Fruit fly (Drosophila melanogaster) whole organism, wandering third instar larva: ENCODE measurements around the gene CG11403.

Source experiments
- Abd-B ChIP-seq: fragments of >200 bp; optimal IDR thresholded peaks from 2 replicates; lab custom pipeline; 2017; ENCODE audit warnings: missing biosample characterization, missing genetic modification characterization
- CG32264 ChIP-seq: fragments of 200-800 bp; sonication (Bioruptor generic); optimal IDR thresholded peaks from 2 replicates; lab custom pipeline; 2016; ENCODE audit warnings: missing biosample characterization, missing genetic modification characterization
- CG9705 ChIP-seq: fragments of 200-800 bp; sonication (Bioruptor generic); optimal IDR thresholded peaks from 2 replicates; lab custom pipeline; 2018; ENCODE audit warnings: missing biosample characterization, mild to moderate bottlenecking, missing genetic modification characterization
- CrebA ChIP-seq: fragments of 200-800 bp; sonication (Bioruptor generic); optimal IDR thresholded peaks from 2 replicates; lab custom pipeline; 2016; ENCODE audit warnings: missing biosample characterization, mild to moderate bottlenecking, missing genetic modification characterization, borderline replicate concordance
- Dfd ChIP-seq: fragments of >200 bp; optimal IDR thresholded peaks from 2 replicates; lab custom pipeline; 2017; ENCODE audit warnings: missing biosample characterization, missing genetic modification characterization
- Dif ChIP-seq: fragments of 200-275, 200-300 bp; sonication (Bioruptor generic); optimal IDR thresholded peaks from 2 replicates; lab custom pipeline; 2018; ENCODE audit warnings: missing biosample characterization, missing genetic modification characterization; ENCODE audit not compliant: partially characterized antibody
- GATAd ChIP-seq: sonication (Bioruptor generic); optimal IDR thresholded peaks from 2 replicates; lab custom pipeline; 2016; ENCODE audit warnings: missing biosample characterization, missing genetic modification characterization
- HLH106 ChIP-seq: fragments of 200-800 bp; optimal IDR thresholded peaks from 3 replicates; lab custom pipeline; 2019; ENCODE audit warnings: missing biosample characterization, mild to moderate bottlenecking, missing genetic modification characterization, moderate library complexity
- Hnf4 ChIP-seq: fragments of 200-800 bp; sonication (Bioruptor generic); optimal IDR thresholded peaks from 2 replicates; lab custom pipeline; 2016; ENCODE audit warnings: missing biosample characterization, mild to moderate bottlenecking, missing genetic modification characterization
- Hr78 ChIP-seq: fragments of >200 bp; optimal IDR thresholded peaks from 2 replicates; lab custom pipeline; 2017; ENCODE audit warnings: missing biosample characterization, missing genetic modification characterization
- Hr83 ChIP-seq: fragments of 200-300 bp; sonication (Bioruptor generic); optimal IDR thresholded peaks from 2 replicates; lab custom pipeline; 2016; ENCODE audit warnings: missing biosample characterization, mild to moderate bottlenecking, missing genetic modification characterization, moderate library complexity; ENCODE audit not compliant: poor library complexity, severe bottlenecking
- Jra ChIP-seq: sonication (Bioruptor generic); optimal IDR thresholded peaks from 2 replicates; lab custom pipeline; 2016; ENCODE audit warnings: missing biosample characterization, missing genetic modification characterization
- Mio ChIP-seq: sonication (Bioruptor generic); optimal IDR thresholded peaks from 2 replicates; lab custom pipeline; 2016; ENCODE audit warnings: missing biosample characterization, missing genetic modification characterization
- Myc ChIP-seq: fragments of >200 bp; optimal IDR thresholded peaks from 2 replicates; lab custom pipeline; 2017
- N ChIP-seq: fragments of >200 bp; optimal IDR thresholded peaks from 2 replicates; lab custom pipeline; 2018; ENCODE audit warnings: missing biosample characterization, missing external identifiers, missing genetic modification characterization
- OdsH ChIP-seq: fragments of 200-800 bp; sonication (Bioruptor generic); optimal IDR thresholded peaks from 2 replicates; lab custom pipeline; 2016; ENCODE audit warnings: missing biosample characterization, mild to moderate bottlenecking, missing genetic modification characterization
- Rel ChIP-seq, 2 experiments: fragments of 200-800 bp; sonication (Bioruptor generic) in 1 of 2; optimal IDR thresholded peaks; 2 replicates in 1 of 2; 3 replicates in 1 of 2; lab custom pipeline; 2016 to 2019; ENCODE audit warnings: mild to moderate bottlenecking in 2 of 2, missing biosample characterization in 2 of 2, missing genetic modification characterization in 2 of 2, moderate library complexity in 1 of 2
- Sp1 ChIP-seq: fragments of 200-800 bp; sonication (Bioruptor generic); optimal IDR thresholded peaks from 3 replicates; lab custom pipeline; 2019; ENCODE audit warnings: missing biosample characterization, mild to moderate bottlenecking, missing genetic modification characterization, moderate library complexity
- Vsx2 ChIP-seq: fragments of 200-300, 225-300 bp; sonication (Bioruptor generic); optimal IDR thresholded peaks from 2 replicates; lab custom pipeline; 2018; ENCODE audit warnings: missing biosample characterization, missing genetic modification characterization; ENCODE audit not compliant: partially characterized antibody
- br ChIP-seq: fragments of 200-800 bp; sonication (Bioruptor generic); optimal IDR thresholded peaks from 2 replicates; lab custom pipeline; 2016; ENCODE audit warnings: missing biosample characterization, missing genetic modification characterization
- brk ChIP-seq: fragments of 200-800 bp; sonication (Bioruptor generic); optimal IDR thresholded peaks from 2 replicates; lab custom pipeline; 2016; ENCODE audit warnings: missing biosample characterization, mild to moderate bottlenecking, missing genetic modification characterization
- dl ChIP-seq, 2 experiments: fragments of 175-275, 200-275 bp in 1 of 2; fragments of 200-275 bp in 1 of 2; sonication (Bioruptor generic); optimal IDR thresholded peaks; lab custom pipeline; 2018; ENCODE audit warnings: mild to moderate bottlenecking in 2 of 2, missing biosample characterization in 2 of 2, missing genetic modification characterization in 2 of 2, moderate library complexity in 2 of 2; ENCODE audit not compliant: partially characterized antibody in 2 of 2, insufficient read depth in 1 of 2
- dmrt93B ChIP-seq: fragments of 200-800 bp; sonication (Bioruptor generic); optimal IDR thresholded peaks from 2 replicates; lab custom pipeline; 2018; ENCODE audit warnings: missing biosample characterization, mild to moderate bottlenecking, missing genetic modification characterization
- ey ChIP-seq: fragments of 200-800 bp; sonication (Bioruptor generic); optimal IDR thresholded peaks from 2 replicates; lab custom pipeline; 2016; ENCODE audit warnings: missing biosample characterization, missing genetic modification characterization
- foxo ChIP-seq, 2 experiments: fragments of 200-800 bp; sonication (Bioruptor generic); optimal IDR thresholded peaks; 2 replicates in 1 of 2; 3 replicates in 1 of 2; lab custom pipeline; 2016 to 2017; ENCODE audit warnings: missing biosample characterization in 2 of 2, missing genetic modification characterization in 2 of 2
- fru ChIP-seq: fragments of 200-800 bp; sonication (Bioruptor generic); optimal IDR thresholded peaks from 3 replicates; lab custom pipeline; 2016; ENCODE audit warnings: missing biosample characterization, mild to moderate bottlenecking, missing genetic modification characterization
- h ChIP-seq: fragments of 200-800 bp; sonication (Bioruptor generic); optimal IDR thresholded peaks from 3 replicates; lab custom pipeline; 2016; ENCODE audit warnings: missing biosample characterization, mild to moderate bottlenecking, missing genetic modification characterization
- jim ChIP-seq: fragments of 175-275, 200-325 bp; sonication (Bioruptor generic); optimal IDR thresholded peaks from 2 replicates; lab custom pipeline; 2016; ENCODE audit warnings: missing biosample characterization, mild to moderate bottlenecking, missing genetic modification characterization
- pan ChIP-seq: fragments of >200 bp; optimal IDR thresholded peaks from 2 replicates; lab custom pipeline; 2017
- psq ChIP-seq: fragments of 200-800 bp; sonication (Bioruptor generic); optimal IDR thresholded peaks from 3 replicates; lab custom pipeline; 2017; ENCODE audit warnings: missing biosample characterization, mild to moderate bottlenecking, missing genetic modification characterization, moderate library complexity
- rgr ChIP-seq: fragments of 200-800 bp; sonication (Bioruptor generic); optimal IDR thresholded peaks from 3 replicates; lab custom pipeline; 2016; ENCODE audit warnings: missing biosample characterization, mild to moderate bottlenecking, missing genetic modification characterization
- sage ChIP-seq: fragments of 200-800 bp; sonication (Bioruptor generic); optimal IDR thresholded peaks from 2 replicates; lab custom pipeline; 2016; ENCODE audit warnings: missing biosample characterization, mild to moderate bottlenecking, missing genetic modification characterization
- sv ChIP-seq: fragments of 200-800 bp; sonication (Bioruptor generic); optimal IDR thresholded peaks from 3 replicates; lab custom pipeline; 2016; ENCODE audit warnings: missing biosample characterization, missing genetic modification characterization
- tai ChIP-seq: sonication (Bioruptor generic); optimal IDR thresholded peaks from 2 replicates; lab custom pipeline; 2016; ENCODE audit warnings: missing biosample characterization, missing genetic modification characterization
- usp ChIP-seq: fragments of >200 bp; optimal IDR thresholded peaks from 2 replicates; lab custom pipeline; 2017; ENCODE audit warnings: missing biosample characterization, missing genetic modification characterization
- woc ChIP-seq: sonication (Bioruptor generic); optimal IDR thresholded peaks from 2 replicates; lab custom pipeline; 2016; ENCODE audit warnings: missing biosample characterization, mild to moderate bottlenecking, missing genetic modification characterization

Gene CG11403

DNA sequence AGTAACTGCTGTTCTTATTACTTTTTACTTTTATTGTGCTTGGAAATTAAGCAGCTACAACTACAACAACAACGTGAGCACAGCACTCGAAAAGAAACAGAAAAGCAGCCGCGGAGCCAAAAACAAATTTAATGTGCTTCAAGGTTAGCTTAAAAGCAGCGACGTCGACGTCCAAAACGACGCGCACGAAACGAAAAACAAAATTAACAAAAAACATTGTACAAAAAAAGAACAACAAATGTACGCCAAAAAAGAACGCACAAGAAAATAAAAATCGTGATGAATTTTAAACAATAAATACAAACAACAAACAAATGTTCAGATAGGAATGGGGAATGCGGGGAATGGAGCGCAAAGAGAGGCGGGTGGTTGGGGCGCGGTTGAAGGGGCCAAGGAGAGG, 31.4 kb upstream of the CG11403 start:
- peak in 1 of 2 experiments; percentile 58 for TF ChIP-seq foxo (GFP tag; optimal IDR thresholded peaks at IDR 0.05; lab: Kevin White, UChicago)
- TF ChIP-seq fru (GFP tag; lab: Kevin White, UChicago) = peak; percentile 5
- TF ChIP-seq Dfd = no peak
- TF ChIP-seq CG32264 (GFP tag; lab: Kevin White, UChicago) = no peak
- TF ChIP-seq Myc (lab: Kevin White, UChicago) = no peak
- TF ChIP-seq Rel (GFP tag; optimal IDR thresholded peaks at IDR 0.05; lab: Kevin White, UChicago) = peak; percentile 59
- TF ChIP-seq Rel (tag; optimal IDR thresholded peaks at IDR 0.05; lab: Kevin White, UChicago) = peak; percentile 60
- TF ChIP-seq Sp1 (GFP tag; lab: Kevin White, UChicago) = peak; percentile 74
- TF ChIP-seq jim = peak; percentile 45
- TF ChIP-seq CrebA (GFP tag; lab: Kevin White, UChicago) = peak; percentile 77

DNA sequence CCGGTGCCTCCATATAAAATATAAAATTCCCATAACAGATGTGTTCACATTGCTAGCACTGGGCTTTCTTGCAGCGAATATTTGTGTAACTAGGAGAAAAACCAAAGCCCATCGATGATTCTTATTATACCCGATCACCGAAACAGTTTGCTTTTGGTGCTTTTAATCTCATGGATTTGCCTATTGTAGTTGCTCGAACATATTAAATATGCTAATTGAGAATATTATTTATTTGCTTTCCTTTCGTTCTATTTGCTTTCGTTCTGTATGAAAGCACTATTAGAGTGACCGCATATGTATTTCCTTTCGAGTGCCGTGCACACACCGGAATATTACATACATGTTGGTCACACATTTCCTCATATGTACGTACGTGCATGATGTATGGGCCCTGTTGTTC, 31.0 kb upstream of the CG11403 start:
- TF ChIP-seq Sp1 (GFP tag; lab: Kevin White, UChicago) (peak; percentile 11), ey (GFP tag; lab: Kevin White, UChicago) (peak; percentile 43), jim (no peak), rgr (GFP tag; lab: Kevin White, UChicago) (peak; percentile 8), brk (GFP tag; lab: Kevin White, UChicago) (no peak), dmrt93B (GFP tag; lab: Kevin White, UChicago) (peak; percentile 59), N (GFP tag; lab: Kevin White, UChicago) (no peak), h (GFP tag; lab: Kevin White, UChicago) (peak; percentile 51), br (GFP tag; lab: Kevin White, UChicago) (peak; percentile 51), Hnf4 (GFP tag; lab: Kevin White, UChicago) (no peak), fru (GFP tag; lab: Kevin White, UChicago) (peak; percentile 64), Jra (GFP tag; lab: Kevin White, UChicago) (no peak), foxo (GFP tag; optimal IDR thresholded peaks at IDR 0.05; lab: Kevin White, UChicago) (peak in 1 of 2 experiments; percentile 44), OdsH (peak; percentile 26), Mio (GFP tag; lab: Kevin White, UChicago) (no peak), Abd-B (no peak), CG32264 (GFP tag; lab: Kevin White, UChicago) (no peak), woc (GFP tag; lab: Kevin White, UChicago) (peak; percentile 9), tai (GFP tag; lab: Kevin White, UChicago) (no peak), HLH106 (tag; lab: Kevin White, UChicago) (peak; percentile 78), sage (no peak), psq (GFP tag; lab: Kevin White, UChicago) (peak; percentile 25), Hr83 (no peak), Hr78 (GFP tag; lab: Kevin White, UChicago) (no peak), sv (peak; percentile 19), Dfd (no peak), Vsx2 (no peak)
- TF ChIP-seq, all 38 proteins: peak for 13

DNA sequence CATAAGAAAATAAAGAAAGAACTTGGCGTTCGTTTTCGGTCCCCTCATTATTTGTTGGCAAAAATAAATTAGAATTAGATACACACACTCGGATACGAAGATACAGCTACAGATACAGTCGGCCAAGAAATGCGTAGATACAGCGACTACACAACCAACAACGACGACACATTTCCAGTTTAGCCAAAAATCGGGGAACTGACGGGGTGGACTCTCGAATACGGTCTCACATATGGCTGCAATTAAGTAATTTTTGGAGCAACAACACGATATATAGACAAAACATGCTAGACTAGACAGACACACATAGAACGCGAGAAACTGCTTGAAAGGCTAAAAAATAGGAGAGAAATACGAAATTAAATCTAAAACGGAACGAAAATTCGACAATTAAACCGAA, 30.5 kb upstream of the CG11403 start:
- TF ChIP-seq rgr (GFP tag; lab: Kevin White, UChicago) = no peak
- TF ChIP-seq psq (GFP tag; lab: Kevin White, UChicago) = no peak
- TF ChIP-seq usp = no peak
- TF ChIP-seq Rel (GFP tag; optimal IDR thresholded peaks at IDR 0.05; lab: Kevin White, UChicago) = no peak
- TF ChIP-seq Rel (tag; optimal IDR thresholded peaks at IDR 0.05; lab: Kevin White, UChicago) = no peak
- no peak for TF ChIP-seq pan
- no peak for TF ChIP-seq Dif (GFP tag; lab: Kevin White, UChicago)
- no peak for TF ChIP-seq h (GFP tag; lab: Kevin White, UChicago)

DNA sequence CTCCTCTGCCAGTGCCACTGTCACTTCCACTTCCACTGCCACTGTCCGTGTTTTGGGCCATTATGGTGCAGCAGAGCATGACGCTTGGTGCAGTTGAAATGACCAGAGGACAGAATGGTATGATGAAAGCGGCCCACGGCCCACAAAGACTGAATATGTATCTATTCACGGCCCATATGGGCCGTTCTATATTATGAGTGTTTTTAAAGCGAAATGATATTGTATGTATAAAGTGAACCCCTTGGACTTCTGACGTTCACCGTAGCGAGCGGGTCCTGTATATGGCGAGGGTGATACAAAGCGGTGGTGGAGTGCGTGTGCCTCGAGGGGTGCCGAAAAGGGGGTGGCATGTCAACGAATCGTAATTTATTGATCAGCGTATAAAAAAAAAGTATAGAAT, 30.0 kb upstream of the CG11403 start:
- no peak for TF ChIP-seq CG9705 (GFP tag; lab: Kevin White, UChicago)
- TF ChIP-seq GATAd = no peak
- TF ChIP-seq h (GFP tag; lab: Kevin White, UChicago) = peak; percentile 56
- TF ChIP-seq dmrt93B (GFP tag; lab: Kevin White, UChicago) = no peak
- TF ChIP-seq usp = no peak
- TF ChIP-seq pan = no peak
- TF ChIP-seq foxo (GFP tag; optimal IDR thresholded peaks at IDR 0.05; lab: Kevin White, UChicago) = peak in 1 of 2 experiments; percentile 48
- TF ChIP-seq fru (GFP tag; lab: Kevin White, UChicago) = peak; percentile 35
- TF ChIP-seq Dif (GFP tag; lab: Kevin White, UChicago) = no peak
- no peak for TF ChIP-seq dl (GFP tag; optimal IDR thresholded peaks at IDR 0.05; lab: Kevin White, UChicago; ENCODE audit: insufficient read depth in 1 of 2, partially characterized antibody in 2 of 2)
- no peak for TF ChIP-seq sv
- no peak for TF ChIP-seq Abd-B
- peak; percentile 33 for TF ChIP-seq br (GFP tag; lab: Kevin White, UChicago)
- TF ChIP-seq psq (GFP tag; lab: Kevin White, UChicago) = peak; percentile 26
- TF ChIP-seq Hr78 (GFP tag; lab: Kevin White, UChicago) = no peak
- TF ChIP-seq rgr (GFP tag; lab: Kevin White, UChicago) = peak; percentile 37
- peak; percentile 47 for TF ChIP-seq ey (GFP tag; lab: Kevin White, UChicago)
- TF ChIP-seq HLH106 (tag; lab: Kevin White, UChicago) = peak; percentile 25
- TF ChIP-seq Hnf4 (GFP tag; lab: Kevin White, UChicago) = no peak
- TF ChIP-seq OdsH = peak; percentile 10
- TF ChIP-seq woc (GFP tag; lab: Kevin White, UChicago) = peak; percentile 7
- no peak for TF ChIP-seq brk (GFP tag; lab: Kevin White, UChicago)
- TF ChIP-seq, all 38 proteins: peak for 10
